Worm (Caenorhabditis elegans): ENCODE results near the gene F10C1.1.

- no peak for TF ChIP-seq aly-1 (tag; optimal IDR thresholded peaks at IDR 0.05)
- TF ChIP-seq hnd-1 (tag; optimal IDR thresholded peaks at IDR 0.05) = no peak
- no peak for TF ChIP-seq ama-1 (optimal IDR thresholded peaks at IDR 0.05)
- TF ChIP-seq pes-1 (GFP tag; IDR thresholded peaks at IDR 0.05) = no peak
- TF ChIP-seq ceh-13 (GFP tag; optimal IDR thresholded peaks at IDR 0.05) = no peak
- TF ChIP-seq tbx-37 (GFP tag; conservative IDR thresholded peaks at IDR 0.05) = no peak
- no peak for TF ChIP-seq B0310.2 (tag; optimal IDR thresholded peaks at IDR 0.05)
- TF ChIP-seq tra-4 (tag; optimal IDR thresholded peaks at IDR 0.05) = no peak
- TF ChIP-seq ets-7 (tag; optimal IDR thresholded peaks at IDR 0.05) = no peak
- no peak for TF ChIP-seq tbx-11 (GFP tag; IDR thresholded peaks at IDR 0.05)
- no peak for TF ChIP-seq hmg-4 (GFP tag; optimal IDR thresholded peaks at IDR 0.05)
- TF ChIP-seq F13C5.2 (tag; optimal IDR thresholded peaks at IDR 0.05) = no peak
Observed at ce11 chrII:5768274-5768820, 5.7 kb upstream of the F10C1.1 start.

All from whole organism, early embryonic.